Worm (Caenorhabditis elegans) whole organism, young adult: ENCODE measurements around the gene npr-17.

Source experiments
- akir-1 ChIP-seq: fragments of 200-800 bp; sonication (Bioruptor generic); optimal IDR thresholded peaks from 2 replicates; lab custom pipeline; 2018; ENCODE audit warnings: mild to moderate bottlenecking, missing genetic modification characterization, moderate library complexity, missing compliant biosample characterization
- bed-1 ChIP-seq: fragments of 200-800 bp; sonication (Bioruptor generic); IDR thresholded peaks from 2 replicates; pipeline ENCODE4 v1.3.6; 2022; ENCODE audit warnings: missing genetic modification reagents, missing genetic modification characterization, missing compliant biosample characterization
- chd-7 ChIP-seq: sonication (generic microtip); optimal IDR thresholded peaks from 2 replicates; lab custom pipeline; 2016; ENCODE audit warnings: mild to moderate bottlenecking, missing genetic modification characterization, moderate library complexity, missing compliant biosample characterization
- hrde-1 ChIP-seq: sonication (generic microtip); optimal IDR thresholded peaks from 2 replicates; lab custom pipeline; 2016; ENCODE audit warnings: missing genetic modification characterization, mild to moderate bottlenecking, missing compliant biosample characterization, moderate library complexity, missing genotype, missing genetic modification reagents, borderline replicate concordance
- lsy-27 ChIP-seq: sonication (generic microtip); optimal IDR thresholded peaks from 2 replicates; lab custom pipeline; 2017; ENCODE audit warnings: missing genetic modification characterization, mild to moderate bottlenecking, missing compliant biosample characterization, antibody characterized with exemption, missing genotype, borderline replicate concordance; ENCODE audit not compliant: insufficient read depth

- TF ChIP-seq lsy-27 (no peak), chd-7 (tag; lab: Kevin White, UChicago) (no peak), hrde-1 (no peak), bed-1 (GFP tag; lab: Robert Waterston, UW) (no peak), akir-1 (GFP tag; lab: Kevin White, UChicago) (no peak)
Observed at ce11 chrIII:7952077-7952765, 44.0 kb downstream of the npr-17 start, which contains the start of gene C29E4.15.
